Fruit fly (Drosophila melanogaster) whole organism, embryonic: ENCODE data around the gene tral.

Experiments used
- Abd-B ChIP-seq: fragments of 200-800 bp; sonication (Bioruptor generic); optimal IDR thresholded peaks from 2 replicates; lab custom pipeline; 2018; ENCODE audit warnings: missing biosample characterization, mild to moderate bottlenecking, missing genetic modification characterization, moderate library complexity
- Ada2b ChIP-seq: fragments of 200-800 bp; sonication (Bioruptor generic); IDR thresholded peaks from 2 replicates; pipeline ENCODE4 v1.3.6; 2022; ENCODE audit warnings: missing biosample characterization, missing genetic modification characterization
- Awh ChIP-seq: fragments of 200-800 bp; sonication (Bioruptor generic); IDR thresholded peaks from 2 replicates; pipeline ENCODE4, ENCODE4 v1.3.6; 2022; ENCODE audit warnings: missing biosample characterization, missing genetic modification characterization
- B-H2 ChIP-seq: fragments of 200-800 bp; sonication (Bioruptor generic); optimal IDR thresholded peaks from 2 replicates; lab custom pipeline; 2018; ENCODE audit warnings: missing biosample characterization, mild to moderate bottlenecking, missing genetic modification characterization
- Bdp1 ChIP-seq: fragments of 200-800 bp; sonication (Bioruptor generic); optimal IDR thresholded peaks from 3 replicates; lab custom pipeline; 2016; ENCODE audit warnings: missing biosample characterization, missing genetic modification characterization
- CG10147 ChIP-seq: fragments of 200-800 bp; sonication (Bioruptor generic); optimal IDR thresholded peaks from 2 replicates; lab custom pipeline; 2019; ENCODE audit warnings: missing biosample characterization, mild to moderate bottlenecking, missing genetic modification characterization, moderate library complexity
- CG10321 ChIP-seq: fragments of 200-800 bp; sonication (Bioruptor generic); IDR thresholded peaks from 2 replicates; pipeline ENCODE4 v1.3.6; 2022; ENCODE audit warnings: missing biosample characterization, missing genetic modification characterization
- CG11504 ChIP-seq: fragments of 200-800 bp; sonication (Bioruptor generic); optimal IDR thresholded peaks from 3 replicates; lab custom pipeline; 2019; ENCODE audit warnings: missing biosample characterization, mild to moderate bottlenecking, missing genetic modification characterization, moderate library complexity
- CG11723 ChIP-seq: fragments of 200-800 bp; sonication (Bioruptor generic); optimal IDR thresholded peaks from 2 replicates; lab custom pipeline; 2017; ENCODE audit warnings: missing biosample characterization, mild to moderate bottlenecking, missing genetic modification characterization
- CG12071 ChIP-seq: fragments of 200-800 bp; sonication (Bioruptor generic); optimal IDR thresholded peaks from 3 replicates; lab custom pipeline; 2018; ENCODE audit warnings: missing biosample characterization, mild to moderate bottlenecking, missing genetic modification characterization
- CG12155 ChIP-seq: fragments of 200-800 bp; sonication (Bioruptor generic); optimal IDR thresholded peaks from 3 replicates; lab custom pipeline; 2016; ENCODE audit warnings: missing biosample characterization, missing genetic modification characterization
- CG13894 ChIP-seq: fragments of 200-800 bp; sonication (Bioruptor generic); optimal IDR thresholded peaks from 3 replicates; lab custom pipeline; 2018; ENCODE audit warnings: missing biosample characterization, mild to moderate bottlenecking, missing genetic modification characterization, moderate library complexity
- CG15514 ChIP-seq: fragments of 200-800 bp; sonication (Bioruptor generic); optimal IDR thresholded peaks from 3 replicates; lab custom pipeline; 2017; ENCODE audit warnings: missing biosample characterization, missing genetic modification characterization, mild to moderate bottlenecking, moderate library complexity, missing genetic modification reagents
- CG16813 ChIP-seq: fragments of 200-800 bp; sonication (Bioruptor generic); IDR thresholded peaks from 3 replicates; pipeline ENCODE4 v1.3.6; 2022; ENCODE audit warnings: missing biosample characterization, missing genetic modification characterization; ENCODE audit not compliant: partially characterized antibody
- CG16863 ChIP-seq: fragments of 200-800 bp; sonication (Bioruptor generic); optimal IDR thresholded peaks from 3 replicates; lab custom pipeline; 2016; ENCODE audit warnings: missing biosample characterization, missing genetic modification characterization
- CG30403 ChIP-seq: fragments of 200-800 bp; sonication (Bioruptor generic); optimal IDR thresholded peaks from 3 replicates; lab custom pipeline; 2016; ENCODE audit warnings: missing biosample characterization, missing genetic modification characterization
- CG3838 ChIP-seq: fragments of 200-800 bp; sonication (Bioruptor generic); optimal IDR thresholded peaks from 3 replicates; lab custom pipeline; 2016; ENCODE audit warnings: missing biosample characterization, missing genetic modification characterization
- CG4730 ChIP-seq: fragments of 200-800 bp; sonication (Bioruptor generic); IDR thresholded peaks from 2 replicates; pipeline ENCODE4 v1.3.6; 2022; ENCODE audit warnings: missing biosample characterization, missing genetic modification characterization
- CG6175 ChIP-seq: fragments of 200-800 bp; sonication (Bioruptor generic); IDR thresholded peaks from 3 replicates; pipeline ENCODE4 v1.3.6; 2022; ENCODE audit warnings: missing biosample characterization, missing genetic modification characterization
- CG7745 ChIP-seq: fragments of 200-800 bp; sonication (Bioruptor generic); optimal IDR thresholded peaks from 2 replicates; lab custom pipeline; 2018; ENCODE audit warnings: missing biosample characterization, mild to moderate bottlenecking, missing genetic modification characterization, moderate library complexity
- CG8290 ChIP-seq, 3 experiments: fragments of 200-800 bp; sonication (Bioruptor generic); optimal IDR thresholded peaks; 2 replicates each; lab custom pipeline; 2016 to 2019; ENCODE audit warnings: missing biosample characterization in 3 of 3, missing genetic modification characterization in 3 of 3, mild to moderate bottlenecking in 2 of 3, moderate library complexity in 1 of 3
- Dip2 ChIP-seq: fragments of 200-800 bp; sonication (Bioruptor generic); IDR thresholded peaks from 2 replicates; pipeline ENCODE4 v1.3.6; 2022; ENCODE audit warnings: missing biosample characterization, missing genetic modification characterization
- Doc2 ChIP-seq: fragments of 200-800 bp; sonication (Bioruptor generic); IDR thresholded peaks from 2 replicates; pipeline ENCODE4 v1.3.6; 2022; ENCODE audit warnings: missing biosample characterization, missing genetic modification characterization
- Dref ChIP-seq: fragments of 200-800 bp; sonication (Bioruptor generic); IDR thresholded peaks from 2 replicates; pipeline ENCODE4 v1.3.6; 2022; ENCODE audit warnings: missing biosample characterization, missing genetic modification characterization
- Eip74EF ChIP-seq, 2 experiments: fragments of 200-800 bp in 1 of 2; fragments of >200 bp in 1 of 2; sonication (Bioruptor generic) in 1 of 2; optimal IDR thresholded peaks; 2 replicates each; lab custom pipeline; 2017 to 2019; ENCODE audit warnings: missing biosample characterization in 2 of 2, missing genetic modification characterization in 2 of 2, mild to moderate bottlenecking in 1 of 2, moderate library complexity in 1 of 2
- Ets65A ChIP-seq: fragments of 200-800 bp; sonication (Bioruptor generic); peaks from one replicate; lab custom pipeline; 2016; ENCODE audit warnings: missing biosample characterization, missing genetic modification characterization
- Hr3 ChIP-seq: fragments of 200-800 bp; sonication (Bioruptor generic); optimal IDR thresholded peaks from 3 replicates; lab custom pipeline; 2016; ENCODE audit warnings: missing biosample characterization, missing genetic modification characterization
- Jarid2 ChIP-seq: fragments of 200-800 bp; sonication (Bioruptor generic); optimal IDR thresholded peaks from 3 replicates; lab custom pipeline; 2017; ENCODE audit warnings: mild to moderate bottlenecking, missing biosample characterization, missing genetic modification reagents, missing genetic modification characterization
- Lhr ChIP-seq: fragments of 200-800 bp; sonication (Bioruptor generic); optimal IDR thresholded peaks from 3 replicates; lab custom pipeline; 2017; ENCODE audit warnings: mild to moderate bottlenecking, missing biosample characterization, missing genetic modification reagents, missing genetic modification characterization
- Lim3 ChIP-seq: fragments of 200-800 bp; sonication (Bioruptor generic); IDR thresholded peaks from 2 replicates; pipeline ENCODE4 v1.3.6; 2022; ENCODE audit warnings: missing biosample characterization, missing genetic modification characterization
- Ssrp ChIP-seq: fragments of 200-800 bp; sonication (Bioruptor generic); optimal IDR thresholded peaks from 2 replicates; lab custom pipeline; 2018; ENCODE audit warnings: missing biosample characterization, mild to moderate bottlenecking, missing genetic modification characterization, moderate library complexity
- Xbp1 ChIP-seq: fragments of 200-800 bp; sonication (Bioruptor generic); optimal IDR thresholded peaks from 3 replicates; lab custom pipeline; 2016; ENCODE audit warnings: missing biosample characterization, mild to moderate bottlenecking, missing genetic modification characterization
- amos ChIP-seq: fragments of 200-800 bp; sonication (Bioruptor generic); IDR thresholded peaks from 2 replicates; pipeline ENCODE4 v1.3.6; 2022; ENCODE audit warnings: missing biosample characterization, missing genetic modification characterization; ENCODE audit not compliant: partially characterized antibody
- aop ChIP-seq: fragments of 200-800 bp; sonication (Bioruptor generic); IDR thresholded peaks from 2 replicates; pipeline ENCODE4 v1.3.6; 2022; ENCODE audit warnings: missing biosample characterization, missing genetic modification characterization
- bbx ChIP-seq: fragments of 200-800 bp; sonication (Bioruptor generic); IDR thresholded peaks from 2 replicates; pipeline ENCODE4 v1.3.6; 2022; ENCODE audit warnings: missing biosample characterization, missing genetic modification characterization; ENCODE audit not compliant: partially characterized antibody
- br ChIP-seq: fragments of >200 bp; optimal IDR thresholded peaks from 2 replicates; lab custom pipeline; 2017
- cad ChIP-seq: fragments of >200 bp; optimal IDR thresholded peaks from 2 replicates; lab custom pipeline; 2017; ENCODE audit warnings: missing biosample characterization, missing genetic modification characterization
- chn ChIP-seq: fragments of 200-800 bp; sonication (Bioruptor generic); optimal IDR thresholded peaks from 2 replicates; lab custom pipeline; 2016; ENCODE audit warnings: missing biosample characterization, missing genetic modification characterization
- crp ChIP-seq, 2 experiments: fragments of 200-800 bp; sonication (Bioruptor generic); optimal IDR thresholded peaks; 2 replicates in 1 of 2; 3 replicates in 1 of 2; lab custom pipeline; 2017; ENCODE audit warnings: missing biosample characterization in 2 of 2, missing genetic modification characterization in 2 of 2, mild to moderate bottlenecking in 1 of 2, moderate library complexity in 1 of 2
- fu2 ChIP-seq: fragments of 200-800 bp; sonication (Bioruptor generic); optimal IDR thresholded peaks from 2 replicates; lab custom pipeline; 2016; ENCODE audit warnings: missing biosample characterization, missing genetic modification characterization
- gem ChIP-seq: fragments of 200-800 bp; sonication (Bioruptor generic); optimal IDR thresholded peaks from 2 replicates; lab custom pipeline; 2019; ENCODE audit warnings: missing biosample characterization, mild to moderate bottlenecking, missing genetic modification characterization, moderate library complexity
- her ChIP-seq: fragments of 200-800 bp; sonication (Bioruptor generic); optimal IDR thresholded peaks from 2 replicates; lab custom pipeline; 2016; ENCODE audit warnings: missing biosample characterization, missing genetic modification characterization
- ind ChIP-seq: fragments of 200-800 bp; sonication (Bioruptor generic); optimal IDR thresholded peaks from 3 replicates; lab custom pipeline; 2016; ENCODE audit warnings: missing biosample characterization, missing genetic modification characterization
- insv ChIP-seq, 2 experiments: fragments of 200-800 bp; sonication (Bioruptor generic); optimal IDR thresholded peaks; 3 replicates each; lab custom pipeline; 2016 to 2018; ENCODE audit warnings: missing biosample characterization in 2 of 2, missing genetic modification characterization in 2 of 2
- lola ChIP-seq, 3 experiments: fragments of >200 bp in 2 of 3; fragments of 200-800 bp in 1 of 3; sonication (Bioruptor generic) in 1 of 3; optimal IDR thresholded peaks; 2 replicates each; lab custom pipeline; 2017 to 2019; ENCODE audit warnings: missing biosample characterization in 3 of 3, missing genetic modification characterization in 3 of 3, mild to moderate bottlenecking in 1 of 3, moderate library complexity in 1 of 3
- pnt ChIP-seq: fragments of 200-800 bp; sonication (Bioruptor generic); optimal IDR thresholded peaks from 3 replicates; lab custom pipeline; 2016; ENCODE audit warnings: missing biosample characterization, missing genetic modification characterization
- ro ChIP-seq: fragments of 200-800 bp; sonication (Bioruptor generic); IDR thresholded peaks from 2 replicates; pipeline ENCODE4 v1.3.6; 2022; ENCODE audit warnings: missing biosample characterization, missing genetic modification characterization
- slbo ChIP-seq: fragments of 200-800 bp; sonication (Bioruptor generic); IDR thresholded peaks from 2 replicates; pipeline ENCODE4 v1.3.6; 2022; ENCODE audit warnings: missing biosample characterization, missing genetic modification characterization
- sug ChIP-seq: fragments of 200-800 bp; optimal IDR thresholded peaks from 2 replicates; lab custom pipeline; 2019; ENCODE audit warnings: missing biosample characterization, mild to moderate bottlenecking, missing genetic modification characterization, moderate library complexity

tral gene

dm6 chr3L:12523941-12524340, 9.1 kb downstream of the tral start, which contains the start of the genes ver and Gcn5 (continued):
- TF ChIP-seq CG4730 (peak; percentile 91), Eip74EF (GFP tag; optimal IDR thresholded peaks at IDR 0.05; lab: Kevin White, UChicago) (peak in 1 of 2 experiments; percentile 81), Dref (GFP tag; lab: Robert Waterston, UW) (peak; percentile 26; the same call in 1 of the 2 replicates), amos (GFP tag; lab: Robert Waterston, UW) (0 out of 2 replicates have a peak, but pooled peaks have one; percentile 25), lola (GFP tag; optimal IDR thresholded peaks at IDR 0.05; lab: Kevin White, UChicago) (peak in 1 of 3 experiments; percentile 86), CG12155 (peak; percentile 89), CG7745 (peak; percentile 66), CG16863 (peak; percentile 79), Doc2 (GFP tag; lab: Robert Waterston, UW) (peak; percentile 53; the same call in 1 of the 2 replicates), Ada2b (GFP tag; lab: Robert Waterston, UW) (peak; percentile 92), CG16813 (no peak), Lhr (GFP tag; lab: Kevin White, UChicago) (peak; percentile 69), cad (GFP tag; lab: Kevin White, UChicago) (no peak), CG3838 (GFP tag; lab: Kevin White, UChicago) (peak; percentile 70), sug (peak; percentile 84), B-H2 (GFP tag; lab: Kevin White, UChicago) (peak; percentile 86), Lim3 (peak; percentile 57; the same call in 1 of the 2 replicates), Awh (GFP tag; lab: Robert Waterston, UW) (peak; percentile 93), bbx (GFP tag; lab: Robert Waterston, UW) (0 out of 2 replicates have a peak, but pooled peaks have one; percentile 13), crp (GFP tag; optimal IDR thresholded peaks at IDR 0.05; lab: Kevin White, UChicago) (peak in 1 of 2 experiments; percentile 65), chn (GFP tag; lab: Kevin White, UChicago) (peak; percentile 90), aop (0 out of 2 replicates have a peak, but pooled peaks have one; percentile 52), ind (peak; percentile 90), slbo (GFP tag; lab: Robert Waterston, UW) (peak; percentile 95), gem (peak; percentile 95), Hr3 (peak; percentile 93), CG10321 (GFP tag; lab: Robert Waterston, UW) (peak; percentile 72), CG8290 (GFP tag; optimal IDR thresholded peaks at IDR 0.05; lab: Kevin White, UChicago) (peak; percentile 69), CG8290 (tag; optimal IDR thresholded peaks at IDR 0.05; lab: Kevin White, UChicago) (peak; percentile 52 to 83), Ets65A (GFP tag; lab: Kevin White, UChicago) (peak; percentile 98), Dip2 (GFP tag; lab: Robert Waterston, UW) (peak; percentile 21; the same call in 1 of the 2 replicates), Ssrp (tag; lab: Kevin White, UChicago) (peak; percentile 90), CG11723 (GFP tag; lab: Kevin White, UChicago) (peak; percentile 85), CG12071 (GFP tag; lab: Kevin White, UChicago) (peak; percentile 80), CG13894 (tag; lab: Kevin White, UChicago) (peak; percentile 91), her (GFP tag; lab: Kevin White, UChicago) (peak; percentile 1), CG11504 (peak; percentile 92), Jarid2 (peak; percentile 61), br (lab: Kevin White, UChicago) (no peak), ro (GFP tag; lab: Robert Waterston, UW) (peak; percentile 68; the same call in 1 of the 2 replicates), Xbp1 (GFP tag; lab: Kevin White, UChicago) (peak; percentile 94), Abd-B (peak; percentile 90), Bdp1 (GFP tag; lab: Kevin White, UChicago) (peak; percentile 78), fu2 (peak; percentile 77), insv (GFP tag; optimal IDR thresholded peaks at IDR 0.05; lab: Kevin White, UChicago) (peak in 1 of 2 experiments; percentile 54), CG6175 (GFP tag; lab: Robert Waterston, UW) (peak; percentile 78), CG10147 (peak; percentile 90), CG15514 (GFP tag; lab: Kevin White, UChicago) (peak; percentile 91), CG30403 (GFP tag; lab: Kevin White, UChicago) (peak; percentile 93), pnt (GFP tag; lab: Kevin White, UChicago) (peak; percentile 77)
